Fruit fly (Drosophila melanogaster): Measurements from ENCODE around the gene CG13245.

Gene CG13245

dm6 chr2L:16049647-16050046 lies 45.5 kb downstream of the CG13245 start, which contains the start of gene beat-Ia (continued):
- TF ChIP-seq cas (GFP tag; IDR thresholded peaks at IDR 0.05) (no peak), slou (GFP tag; optimal IDR thresholded peaks at IDR 0.05) (no peak), nom (GFP tag; optimal IDR thresholded peaks at IDR 0.05) (no peak), grau (tag; optimal IDR thresholded peaks at IDR 0.05) (no peak), CG31365 (tag; optimal IDR thresholded peaks at IDR 0.05) (peak; percentile 98), HLH3B (GFP tag; IDR thresholded peaks at IDR 0.05) (no peak; the same call in 1 of the 2 replicates), stc (GFP tag; IDR thresholded peaks at IDR 0.05) (no peak), amos (GFP tag; IDR thresholded peaks at IDR 0.05; ENCODE audit: partially characterized antibody) (peak; percentile 51), CG15696 (tag; optimal IDR thresholded peaks at IDR 0.05) (no peak), CG8765 (GFP tag; IDR thresholded peaks at IDR 0.05) (no peak; the same call in 1 of the 2 replicates), Nf-YC (tag; optimal IDR thresholded peaks at IDR 0.05) (peak; percentile 76), CG12744 (GFP tag; optimal IDR thresholded peaks at IDR 0.05) (peak; percentile 25), CG43689 (GFP tag; IDR thresholded peaks at IDR 0.05) (no peak), Asciz (GFP tag; optimal IDR thresholded peaks at IDR 0.05) (no peak), gt (GFP tag; IDR thresholded peaks at IDR 0.05) (no peak), CG12659 (GFP tag; optimal IDR thresholded peaks at IDR 0.05) (no peak), Hr39 (optimal IDR thresholded peaks at IDR 0.05) (no peak), Dref (GFP tag; IDR thresholded peaks at IDR 0.05) (no peak), CG14965 (GFP tag; optimal IDR thresholded peaks at IDR 0.05; ENCODE audit: borderline replicate concordance) (no peak), Gsc (GFP tag; IDR thresholded peaks at IDR 0.05) (no peak), Hmx (GFP tag; optimal IDR thresholded peaks at IDR 0.05) (no peak), ham (GFP tag; IDR thresholded peaks at IDR 0.05) (no peak), CG1233 (GFP tag; optimal IDR thresholded peaks at IDR 0.05) (no peak), Dfd (GFP tag; optimal IDR thresholded peaks at IDR 0.05) (peak in 1 of 2 experiments; percentile 99), CG9437 (GFP tag; optimal IDR thresholded peaks at IDR 0.05) (no peak), CG13775 (GFP tag; optimal IDR thresholded peaks at IDR 0.05) (no peak), danr (GFP tag; IDR thresholded peaks at IDR 0.05) (no peak), Dip3 (GFP tag; optimal IDR thresholded peaks at IDR 0.05) (no peak), Hey (tag; optimal IDR thresholded peaks at IDR 0.05) (no peak), vfl (GFP tag; optimal IDR thresholded peaks at IDR 0.05) (no peak), CG10147 (GFP tag; optimal IDR thresholded peaks at IDR 0.05) (no peak), Xbp1 (GFP tag; optimal IDR thresholded peaks at IDR 0.05) (no peak), schlank (tag; optimal IDR thresholded peaks at IDR 0.05) (no peak), salm (tag; optimal IDR thresholded peaks at IDR 0.05) (no peak), crp (GFP tag; optimal IDR thresholded peaks at IDR 0.05) (no peak), sima (GFP tag; optimal IDR thresholded peaks at IDR 0.05) (no peak), gfzf (GFP tag; optimal IDR thresholded peaks at IDR 0.05) (no peak), scrt (GFP tag; optimal IDR thresholded peaks at IDR 0.05) (peak; percentile 75), YL-1 (GFP tag; optimal IDR thresholded peaks at IDR 0.05) (no peak), CG5953 (GFP tag; IDR thresholded peaks at IDR 0.05) (no peak), CG2712 (tag; optimal IDR thresholded peaks at IDR 0.05) (no peak), mam (GFP tag; optimal IDR thresholded peaks at IDR 0.05) (no peak), CG12391 (tag; optimal IDR thresholded peaks at IDR 0.05) (no peak), jing (GFP tag; optimal IDR thresholded peaks at IDR 0.05) (peak; percentile 44), Ets97D (GFP tag; optimal IDR thresholded peaks at IDR 0.05) (peak; percentile 35), CG2202 (tag; optimal IDR thresholded peaks at IDR 0.05) (no peak), Drgx (GFP tag; IDR thresholded peaks at IDR 0.05) (no peak), wor (GFP tag; IDR thresholded peaks at IDR 0.05) (no peak), fd64A (GFP tag; optimal IDR thresholded peaks at IDR 0.05) (no peak), B-H1 (GFP tag; IDR thresholded peaks at IDR 0.05) (no peak), Abd-B (GFP tag; optimal IDR thresholded peaks at IDR 0.05) (peak; percentile 22), sens (GFP tag) (no peak), CG7271 (tag; optimal IDR thresholded peaks at IDR 0.05) (no peak)
